Fruit fly (Drosophila melanogaster) whole organism: ENCODE data around the gene CG33269.

Source experiments
- EcR ChIP-seq, 2 experiments: fragments of >200 bp; optimal IDR thresholded peaks; 2 replicates each; lab custom pipeline; 2017; ENCODE audit warnings: missing biosample characterization in 2 of 2, missing genetic modification characterization in 2 of 2, missing genetic modification reagents in 2 of 2
- usp ChIP-seq: fragments of >200 bp; optimal IDR thresholded peaks from 2 replicates; lab custom pipeline; 2017; ENCODE audit warnings: missing biosample characterization, missing genetic modification characterization, mixed read lengths

DNA sequence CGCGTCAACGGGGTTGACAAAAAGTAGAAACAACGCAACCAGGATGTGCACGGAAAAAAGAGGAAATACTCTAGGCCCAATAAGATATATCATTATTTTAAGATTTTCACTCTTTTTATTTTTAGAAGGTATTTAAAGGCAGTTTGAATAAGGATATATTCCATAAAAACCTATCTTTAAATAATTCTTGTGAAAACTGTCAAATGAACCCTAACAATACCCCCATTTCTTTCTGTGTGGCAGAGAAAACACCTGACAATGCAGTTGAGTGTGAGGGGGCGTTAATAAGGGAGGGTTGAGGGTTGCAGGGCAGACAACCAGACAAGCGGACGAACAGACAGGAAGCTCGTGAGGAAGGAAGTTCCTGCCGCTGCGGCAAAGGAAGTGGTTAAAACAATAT is 30.0 kb downstream of the CG33269 start:
- TF ChIP-seq EcR (GFP tag; optimal IDR thresholded peaks at IDR 0.05; lab: Kevin White, UChicago) (no peak), usp (GFP tag; lab: Kevin White, UChicago) (no peak)
